Worm (Caenorhabditis elegans) whole organism, L4 larva: Measurements from ENCODE around the gene Y44A6B.3.

Source experiments
- D1046.2 ChIP-seq: fragments of 200-800 bp; sonication (Bioruptor generic); IDR thresholded peaks from 2 replicates; pipeline ENCODE4 v1.3.6; 2022; ENCODE audit warnings: missing genetic modification characterization, missing compliant biosample characterization
- F26F4.8 ChIP-seq: fragments of 200-800 bp; sonication (Bioruptor generic); conservative IDR thresholded peaks from 2 replicates; pipeline ENCODE4 v1.3.6; 2022; ENCODE audit warnings: missing genetic modification characterization, missing compliant biosample characterization
- F37D6.2 ChIP-seq: sonication (generic microtip); optimal IDR thresholded peaks from 2 replicates; lab custom pipeline; 2016; ENCODE audit warnings: mild to moderate bottlenecking, missing genetic modification characterization, missing compliant biosample characterization
- F44E2.7 ChIP-seq: fragments of 200-800 bp; sonication (Bioruptor generic); IDR thresholded peaks from 2 replicates; pipeline ENCODE4 v2.1.2; 2022; ENCODE audit warnings: missing genetic modification characterization, missing compliant biosample characterization
- Y5F2A.4 ChIP-seq: fragments of 200-800 bp; sonication (Bioruptor generic); optimal IDR thresholded peaks from 2 replicates; lab custom pipeline; 2018; ENCODE audit warnings: mild to moderate bottlenecking, missing genetic modification characterization, missing compliant biosample characterization
- ZK337.2 ChIP-seq: fragments of 200-800 bp; sonication (Bioruptor generic); IDR thresholded peaks from 2 replicates; pipeline ENCODE4 v1.3.6; 2022; ENCODE audit warnings: missing genetic modification reagents, missing genetic modification characterization, missing compliant biosample characterization
- ama-1 ChIP-seq: fragments of 150-350 bp; optimal IDR thresholded peaks from 2 replicates; lab custom pipeline; 2014; ENCODE audit warnings: inconsistent platforms, mixed read lengths
- arid-1 ChIP-seq: fragments of 200-800 bp; sonication (Bioruptor generic); conservative IDR thresholded peaks from 2 replicates; pipeline ENCODE4 v1.3.6; 2022; ENCODE audit warnings: missing genetic modification reagents, missing genetic modification characterization, missing compliant biosample characterization
- attf-4 ChIP-seq: sonication (generic microtip); optimal IDR thresholded peaks from 3 replicates; lab custom pipeline; 2017; ENCODE audit warnings: missing biosample characterization, missing genetic modification characterization
- ceh-20 ChIP-seq: fragments of 200-800 bp; sonication (Bioruptor generic); IDR thresholded peaks from 2 replicates; pipeline ENCODE4 v1.3.6; 2022; ENCODE audit warnings: missing genetic modification reagents, missing genetic modification characterization, missing compliant biosample characterization
- ceh-44 ChIP-seq: fragments of 200-800 bp; sonication (Bioruptor generic); IDR thresholded peaks from 2 replicates; pipeline ENCODE4 v1.3.6; 2022; ENCODE audit warnings: missing genetic modification reagents, missing genetic modification characterization, missing compliant biosample characterization
- ceh-82 ChIP-seq: sonication (generic microtip); optimal IDR thresholded peaks from 2 replicates; lab custom pipeline; 2017; ENCODE audit warnings: missing biosample characterization, missing genetic modification characterization
- ces-1 ChIP-seq: fragments of 150-350 bp; sonication (generic microtip); optimal IDR thresholded peaks from 4 replicates; lab custom pipeline; 2014; ENCODE audit warnings: missing biosample characterization, missing genetic modification reagents, missing genetic modification characterization
- dmd-9 ChIP-seq: fragments of 200-800 bp; sonication (Bioruptor generic); IDR thresholded peaks from 2 replicates; pipeline ENCODE4 v1.3.6; 2022; ENCODE audit warnings: missing genetic modification reagents, missing genetic modification characterization, missing compliant biosample characterization
- egl-43 ChIP-seq: fragments of 200-800 bp; sonication (Bioruptor generic); IDR thresholded peaks from 2 replicates; pipeline ENCODE4 v1.3.6; 2022; ENCODE audit warnings: missing genetic modification reagents, missing genetic modification characterization, missing compliant biosample characterization
- fkh-10 ChIP-seq: fragments of 150-350 bp; optimal IDR thresholded peaks from 2 replicates; lab custom pipeline; 2014; ENCODE audit warnings: missing biosample characterization, missing genetic modification reagents, missing genetic modification characterization
- hif-1 ChIP-seq, 2 experiments: sonication (generic microtip); optimal IDR thresholded peaks; 2 replicates each; lab custom pipeline; 2016 to 2017; ENCODE audit warnings: missing compliant biosample characterization in 2 of 2, missing genetic modification characterization in 2 of 2, missing genetic modification reagents in 2 of 2, missing genotype in 2 of 2, mild to moderate bottlenecking in 1 of 2
- lim-7 ChIP-seq: fragments of 200-800 bp; sonication (Bioruptor generic); IDR thresholded peaks from 2 replicates; pipeline ENCODE4 v1.3.6; 2022; ENCODE audit warnings: missing genetic modification characterization, missing compliant biosample characterization
- madf-5 ChIP-seq, 2 experiments: fragments of 200-800 bp; sonication (Bioruptor generic); IDR thresholded peaks; 2 replicates each; pipeline ENCODE4 v1.3.6; 2022; ENCODE audit warnings: missing compliant biosample characterization in 2 of 2, missing genetic modification characterization in 2 of 2
- madf-9 ChIP-seq: fragments of 200-800 bp; sonication (Bioruptor generic); conservative IDR thresholded peaks from 2 replicates; pipeline ENCODE4 v1.3.6; 2022; ENCODE audit warnings: missing genetic modification reagents, missing genetic modification characterization, missing compliant biosample characterization
- mdl-1 ChIP-seq, 2 experiments: fragments of 150-350 bp in 1 of 2; sonication (generic microtip) in 1 of 2; optimal IDR thresholded peaks; 2 replicates each; lab custom pipeline; 2014 to 2017; ENCODE audit warnings: missing biosample characterization in 2 of 2, missing genetic modification characterization in 2 of 2
- mes-2 ChIP-seq: sonication (generic microtip); optimal IDR thresholded peaks from 2 replicates; lab custom pipeline; 2016; ENCODE audit warnings: missing genotype, mild to moderate bottlenecking, missing genetic modification characterization, missing compliant biosample characterization; ENCODE audit not compliant: poor library complexity, severe bottlenecking
- mxl-3 ChIP-seq: fragments of 200-800 bp; sonication (Bioruptor generic); optimal IDR thresholded peaks from 2 replicates; lab custom pipeline; 2018; ENCODE audit warnings: mild to moderate bottlenecking, missing genetic modification characterization, missing compliant biosample characterization
- nhr-10 ChIP-seq: fragments of 150-350 bp; optimal IDR thresholded peaks from 2 replicates; lab custom pipeline; 2014; ENCODE audit warnings: missing biosample characterization, missing genetic modification characterization
- nhr-25 ChIP-seq: sonication (generic microtip); optimal IDR thresholded peaks from 2 replicates; lab custom pipeline; 2017; ENCODE audit warnings: missing genetic modification characterization, mild to moderate bottlenecking, missing compliant biosample characterization, antibody characterized with exemption, moderate library complexity, borderline replicate concordance; ENCODE audit not compliant: insufficient read depth
- nhr-28 ChIP-seq: fragments of 150-350 bp; optimal IDR thresholded peaks from 2 replicates; lab custom pipeline; 2014; ENCODE audit warnings: missing biosample characterization, missing genetic modification characterization
- nhr-41 ChIP-seq: fragments of 200-800 bp; sonication (Bioruptor generic); IDR thresholded peaks from 2 replicates; pipeline ENCODE4 v1.3.6; 2022; ENCODE audit warnings: missing genetic modification reagents, missing genetic modification characterization, missing compliant biosample characterization
- nhr-42 ChIP-seq: fragments of 200-800 bp; sonication (Bioruptor generic); IDR thresholded peaks from 2 replicates; pipeline ENCODE4 v1.3.6; 2022; ENCODE audit warnings: missing genetic modification characterization, missing compliant biosample characterization
- nhr-77 ChIP-seq: fragments of 150-350 bp; optimal IDR thresholded peaks from 2 replicates; lab custom pipeline; 2014; ENCODE audit warnings: missing biosample characterization, missing genetic modification characterization
- pha-4 ChIP-seq, 2 experiments: fragments of 150-350 bp in 1 of 2; fragments of 200-800 bp in 1 of 2; sonication (Bioruptor generic) in 1 of 2; IDR thresholded peaks in 1 of 2; optimal IDR thresholded peaks in 1 of 2; 2 replicates each; pipeline versions ENCODE4 v1.3.6 to Lab custom; 2014 to 2022; ENCODE audit warnings: missing genetic modification characterization in 2 of 2, missing genetic modification reagents in 2 of 2, missing biosample characterization in 1 of 2, missing compliant biosample characterization in 1 of 2
- sdz-12 ChIP-seq: fragments of 200-800 bp; sonication (Bioruptor generic); optimal IDR thresholded peaks from 2 replicates; lab custom pipeline; 2018; ENCODE audit warnings: mild to moderate bottlenecking, missing genetic modification characterization, missing compliant biosample characterization
- set-16 ChIP-seq: fragments of 200-800 bp; sonication (Bioruptor generic); IDR thresholded peaks from 2 replicates; pipeline ENCODE4 v1.3.6; 2022; ENCODE audit warnings: missing genetic modification reagents, missing genetic modification characterization, missing compliant biosample characterization
- snpc-4 ChIP-seq: fragments of 150-350 bp; optimal IDR thresholded peaks from 2 replicates; lab custom pipeline; 2014; ENCODE audit warnings: missing biosample characterization, missing genetic modification characterization
- unc-62 ChIP-seq, 3 experiments: fragments of 150-350 bp in 1 of 3; sonication (generic microtip); optimal IDR thresholded peaks in 2 of 3; peaks in 1 of 3; 1 replicate in 1 of 3; 2 replicates in 2 of 3; lab custom pipeline; 2014 to 2017; ENCODE audit warnings: missing biosample characterization in 3 of 3, missing genetic modification characterization in 3 of 3, missing genetic modification reagents in 3 of 3, missing genotype in 1 of 3
- zfp-2 ChIP-seq: sonication (generic microtip); optimal IDR thresholded peaks from 2 replicates; lab custom pipeline; 2016; ENCODE audit warnings: mild to moderate bottlenecking, missing genetic modification characterization, missing compliant biosample characterization
- zfp-3 ChIP-seq: fragments of 200-800 bp; sonication (Bioruptor generic); conservative IDR thresholded peaks from 2 replicates; pipeline ENCODE4 v1.3.6; 2022; ENCODE audit warnings: missing genetic modification reagents, missing genetic modification characterization, missing compliant biosample characterization

Y44A6B.3 gene

ce11 chrV:20604606-20605155, 33.6 kb downstream of the Y44A6B.3 start, which contains the start of gene ttr-57:
Gene ttr-57, plus strand, starts transcription at chrV:20605105.
- TF ChIP-seq Y5F2A.4 (GFP tag; lab: Kevin White, UChicago) (no peak), fkh-10 (no peak), ZK337.2 (GFP tag; lab: Robert Waterston, UW) (no peak), nhr-41 (GFP tag; lab: Robert Waterston, UW) (no peak), D1046.2 (no peak), snpc-4 (tag; lab: Kevin White, UChicago) (no peak), nhr-42 (GFP tag; lab: Robert Waterston, UW) (0 out of 2 replicates have a peak, but pooled peaks have one; percentile 35), zfp-2 (tag; lab: Kevin White, UChicago) (no peak), arid-1 (GFP tag; lab: Robert Waterston, UW) (no peak), F26F4.8 (no peak), egl-43 (GFP tag; lab: Robert Waterston, UW) (0 out of 2 replicates have a peak, but pooled peaks have one; percentile 36), nhr-28 (tag; lab: Kevin White, UChicago) (no peak), madf-5 (GFP tag; IDR thresholded peaks at IDR 0.05; lab: Robert Waterston, UW) (no peak), set-16 (GFP tag; lab: Robert Waterston, UW) (peak; percentile 86), ces-1 (GFP tag; lab: Kevin White, UChicago) (no peak), nhr-10 (no peak), zfp-3 (GFP tag; lab: Robert Waterston, UW) (no peak), ceh-82 (no peak), dmd-9 (GFP tag; lab: Robert Waterston, UW) (no peak), F44E2.7 (GFP tag; lab: Robert Waterston, UW) (0 out of 2 replicates have a peak, but pooled peaks have one; percentile 69), attf-4 (no peak)
- TF ChIP-seq, all 104 proteins: peak for 4

- peak in 1 of 2 experiments; percentile 14 for TF ChIP-seq unc-62 (GFP tag; optimal IDR thresholded peaks at IDR 0.05 in 1 of 2; lab: Kevin White, UChicago)
- TF ChIP-seq unc-62 (tag; optimal IDR thresholded peaks at IDR 0.05; lab: Kevin White, UChicago), result no peak
- TF ChIP-seq pha-4 (GFP tag; IDR thresholded peaks at IDR 0.05; lab: Robert Waterston, UW), result no peak
- TF ChIP-seq pha-4 (tag; optimal IDR thresholded peaks at IDR 0.05; lab: Kevin White, UChicago), result no peak
Observed at ce11 chrV:20603014-20603413, 35.2 kb downstream of the Y44A6B.3 start, which contains the start of gene ttr-11. Gene ttr-11, plus strand, starts transcription at chrV:20603314.

- TF ChIP-seq madf-9 (GFP tag; lab: Robert Waterston, UW), result no peak
- no peak for TF ChIP-seq ama-1 (lab: Kevin White, UChicago)
- TF ChIP-seq nhr-25 (tag; lab: Kevin White, UChicago), result no peak
- no peak for TF ChIP-seq sdz-12
- TF ChIP-seq ZK337.2 (GFP tag; lab: Robert Waterston, UW), result no peak
- TF ChIP-seq ceh-20 (GFP tag; lab: Robert Waterston, UW), result no peak
- no peak for TF ChIP-seq hif-1 (tag; optimal IDR thresholded peaks at IDR 0.05; lab: Kevin White, UChicago)
- no peak for TF ChIP-seq nhr-77 (tag; lab: Kevin White, UChicago)
- TF ChIP-seq set-16 (GFP tag; lab: Robert Waterston, UW), result peak; percentile 76; the same call in 1 of the 2 replicates
- no peak for TF ChIP-seq unc-62 (GFP tag; optimal IDR thresholded peaks at IDR 0.05 in 1 of 2; lab: Kevin White, UChicago)
- no peak for TF ChIP-seq unc-62 (tag; optimal IDR thresholded peaks at IDR 0.05; lab: Kevin White, UChicago)
- TF ChIP-seq mes-2 (tag; lab: Kevin White, UChicago), result no peak
- TF ChIP-seq nhr-28 (tag; lab: Kevin White, UChicago), result no peak
- TF ChIP-seq zfp-2 (tag; lab: Kevin White, UChicago), result no peak
- 0 out of 2 replicates have a peak, but pooled peaks have one; percentile 31 for TF ChIP-seq F44E2.7 (GFP tag; lab: Robert Waterston, UW)
Observed at ce11 chrV:20600704-20601103, 37.5 kb downstream of the Y44A6B.3 start.

ce11 chrV:20599795-20600194, 38.4 kb downstream of the Y44A6B.3 start, which contains the start of gene col-163:
Gene col-163, plus strand, starts transcription at chrV:20600095.
- TF ChIP-seq mxl-3 (GFP tag; lab: Kevin White, UChicago), result no peak
- no peak for TF ChIP-seq ceh-44 (GFP tag; lab: Robert Waterston, UW)
- TF ChIP-seq lim-7 (GFP tag; lab: Robert Waterston, UW), result no peak
- TF ChIP-seq mdl-1 (tag; optimal IDR thresholded peaks at IDR 0.05; lab: Kevin White, UChicago), result no peak
- TF ChIP-seq unc-62 (GFP tag; optimal IDR thresholded peaks at IDR 0.05 in 1 of 2; lab: Kevin White, UChicago), result no peak
- TF ChIP-seq unc-62 (tag; optimal IDR thresholded peaks at IDR 0.05; lab: Kevin White, UChicago), result no peak
- no peak for TF ChIP-seq zfp-2 (tag; lab: Kevin White, UChicago)
- no peak for TF ChIP-seq F37D6.2 (tag; lab: Kevin White, UChicago)
